Fruit fly (Drosophila melanogaster) whole organism, embryonic: ENCODE results near the gene CG9498.
A peak's percentile ranks its signal among the peaks of the same experiment; 100 is the strongest.

Experiments used
- Antp ChIP-seq: fragments of 200-800 bp; sonication (Bioruptor generic); optimal IDR thresholded peaks from 3 replicates; lab custom pipeline; 2016; ENCODE audit warnings: missing biosample characterization, missing genetic modification characterization
- B-H1 ChIP-seq: fragments of 200-800 bp; sonication (Bioruptor generic); IDR thresholded peaks from 3 replicates; pipeline ENCODE4 v1.3.6; 2022; ENCODE audit warnings: missing biosample characterization, missing genetic modification characterization
- Bdp1 ChIP-seq: fragments of 200-800 bp; sonication (Bioruptor generic); optimal IDR thresholded peaks from 3 replicates; lab custom pipeline; 2016; ENCODE audit warnings: missing biosample characterization, missing genetic modification characterization
- CG10267 ChIP-seq: fragments of 200-800 bp; sonication (Bioruptor generic); optimal IDR thresholded peaks from 2 replicates; lab custom pipeline; 2018; ENCODE audit warnings: missing biosample characterization, mild to moderate bottlenecking, missing genetic modification characterization, moderate library complexity
- CG10321 ChIP-seq: fragments of 200-800 bp; sonication (Bioruptor generic); IDR thresholded peaks from 2 replicates; pipeline ENCODE4 v1.3.6; 2022; ENCODE audit warnings: missing biosample characterization, missing genetic modification characterization
- CG10462 ChIP-seq: fragments of 200-800 bp; sonication (Bioruptor generic); optimal IDR thresholded peaks from 2 replicates; lab custom pipeline; 2016; ENCODE audit warnings: missing biosample characterization, missing genetic modification characterization
- CG11456 ChIP-seq: fragments of 200-800 bp; sonication (Bioruptor generic); IDR thresholded peaks from 3 replicates; pipeline ENCODE4 v1.3.6; 2022; ENCODE audit warnings: missing biosample characterization, missing genetic modification characterization
- CG12659 ChIP-seq: fragments of 200-800 bp; sonication (Bioruptor generic); optimal IDR thresholded peaks from 3 replicates; lab custom pipeline; 2017; ENCODE audit warnings: mild to moderate bottlenecking, missing biosample characterization, missing genetic modification reagents, missing genetic modification characterization
- CG13123 ChIP-seq: fragments of 200-800 bp; sonication (Bioruptor generic); optimal IDR thresholded peaks from 2 replicates; lab custom pipeline; 2016; ENCODE audit warnings: missing biosample characterization, missing genetic modification characterization
- CG14441 ChIP-seq: fragments of 200-800 bp; sonication (Bioruptor generic); IDR thresholded peaks from 2 replicates; pipeline ENCODE4 v1.3.6; 2022; ENCODE audit warnings: missing biosample characterization, missing genetic modification characterization
- CG15479 ChIP-seq: fragments of 200-800 bp; sonication (Bioruptor generic); optimal IDR thresholded peaks from 3 replicates; lab custom pipeline; 2019; ENCODE audit warnings: missing biosample characterization, mild to moderate bottlenecking, missing genetic modification characterization, moderate library complexity
- CG1647 ChIP-seq: fragments of 200-800 bp; sonication (Bioruptor generic); optimal IDR thresholded peaks from 3 replicates; lab custom pipeline; 2016; ENCODE audit warnings: missing biosample characterization, missing genetic modification characterization
- CG17361 ChIP-seq: fragments of 200-800 bp; sonication (Bioruptor generic); IDR thresholded peaks from 3 replicates; pipeline ENCODE4 v1.3.6; 2022; ENCODE audit warnings: missing biosample characterization, missing genetic modification characterization
- CG1792 ChIP-seq: fragments of 200-800 bp; sonication (Bioruptor generic); optimal IDR thresholded peaks from 2 replicates; lab custom pipeline; 2016; ENCODE audit warnings: missing biosample characterization, missing genetic modification characterization
- CG1832 ChIP-seq: fragments of 200-800 bp; sonication (Bioruptor generic); optimal IDR thresholded peaks from 2 replicates; lab custom pipeline; 2017; ENCODE audit warnings: missing biosample characterization, mild to moderate bottlenecking, missing genetic modification characterization, inconsistent platforms
- CG3065 ChIP-seq: fragments of 200-800 bp; sonication (Bioruptor generic); optimal IDR thresholded peaks from 2 replicates; lab custom pipeline; 2016; ENCODE audit warnings: missing biosample characterization, missing genetic modification characterization
- CG4282 ChIP-seq: fragments of 200-800 bp; sonication (Bioruptor generic); optimal IDR thresholded peaks from 2 replicates; lab custom pipeline; 2016; ENCODE audit warnings: missing biosample characterization, missing genetic modification characterization
- CG4730 ChIP-seq: fragments of 200-800 bp; sonication (Bioruptor generic); IDR thresholded peaks from 2 replicates; pipeline ENCODE4 v1.3.6; 2022; ENCODE audit warnings: missing biosample characterization, missing genetic modification characterization
- CG5245 ChIP-seq: fragments of 200-800 bp; sonication (Bioruptor generic); optimal IDR thresholded peaks from 3 replicates; lab custom pipeline; 2016; ENCODE audit warnings: missing biosample characterization, missing genetic modification characterization
- CG9215 ChIP-seq: fragments of 200-800 bp; sonication (Bioruptor generic); IDR thresholded peaks from 2 replicates; pipeline ENCODE4 v1.3.6; 2022; ENCODE audit warnings: missing biosample characterization, missing genetic modification characterization
- CG9609 ChIP-seq: fragments of 200-800 bp; sonication (Bioruptor generic); optimal IDR thresholded peaks from 3 replicates; lab custom pipeline; 2016; ENCODE audit warnings: missing biosample characterization, missing genetic modification characterization
- CG9932 ChIP-seq: fragments of 200-800 bp; sonication (Bioruptor generic); IDR thresholded peaks from 2 replicates; pipeline ENCODE4 v1.3.6; 2022; ENCODE audit warnings: missing biosample characterization, missing genetic modification characterization
- Dip3 ChIP-seq: fragments of 200-800 bp; sonication (Bioruptor generic); optimal IDR thresholded peaks from 3 replicates; lab custom pipeline; 2016; ENCODE audit warnings: missing biosample characterization, missing genetic modification characterization
- Doc3 ChIP-seq: fragments of 200-800 bp; sonication (Bioruptor generic); IDR thresholded peaks from 3 replicates; pipeline ENCODE4 v1.3.6; 2022; ENCODE audit warnings: missing biosample characterization, missing genetic modification characterization; ENCODE audit not compliant: partially characterized antibody
- Drgx ChIP-seq: fragments of 200-800 bp; sonication (Bioruptor generic); IDR thresholded peaks from 2 replicates; pipeline ENCODE4 v1.3.6; 2022; ENCODE audit warnings: missing biosample characterization, missing genetic modification characterization
- Elba2 ChIP-seq: fragments of 200-800 bp; sonication (Bioruptor generic); optimal IDR thresholded peaks from 3 replicates; lab custom pipeline; 2016; ENCODE audit warnings: missing biosample characterization, missing genetic modification characterization
- Gug ChIP-seq: fragments of 200-800 bp; sonication (Bioruptor generic); IDR thresholded peaks from 4 replicates; pipeline ENCODE4 v1.3.6; 2022; ENCODE audit warnings: missing biosample characterization, missing genetic modification characterization
- HmgZ ChIP-seq: fragments of 200-800 bp; sonication (Bioruptor generic); optimal IDR thresholded peaks from 2 replicates; lab custom pipeline; 2018; ENCODE audit warnings: missing biosample characterization, mild to moderate bottlenecking, missing genetic modification characterization
- Lpt ChIP-seq: fragments of >200 bp; optimal IDR thresholded peaks from 2 replicates; lab custom pipeline; 2018; ENCODE audit warnings: missing biosample characterization, missing genetic modification characterization
- Max ChIP-seq: fragments of 200-800 bp; sonication (Bioruptor generic); optimal IDR thresholded peaks from 2 replicates; lab custom pipeline; 2016; ENCODE audit warnings: missing biosample characterization, mild to moderate bottlenecking, missing genetic modification characterization
- Mrtf ChIP-seq: fragments of 200-800 bp; sonication (Bioruptor generic); IDR thresholded peaks from 3 replicates; pipeline ENCODE4 v1.3.6; 2022; ENCODE audit warnings: missing biosample characterization, missing genetic modification characterization
- Xrp1 ChIP-seq: fragments of 200-800 bp; sonication (Bioruptor generic); IDR thresholded peaks from 2 replicates; pipeline ENCODE4 v1.3.6; 2022; ENCODE audit warnings: missing biosample characterization, missing genetic modification characterization
- al ChIP-seq: fragments of 200-800 bp; sonication (Bioruptor generic); IDR thresholded peaks from 2 replicates; pipeline ENCODE4 v1.3.6; 2022; ENCODE audit warnings: missing biosample characterization, missing genetic modification characterization
- aop ChIP-seq: fragments of 200-800 bp; sonication (Bioruptor generic); IDR thresholded peaks from 2 replicates; pipeline ENCODE4 v1.3.6; 2022; ENCODE audit warnings: missing biosample characterization, missing genetic modification characterization
- da ChIP-seq: fragments of 200-800 bp; sonication (Bioruptor generic); optimal IDR thresholded peaks from 2 replicates; lab custom pipeline; 2016; ENCODE audit warnings: missing biosample characterization, missing genetic modification characterization
- danr ChIP-seq: fragments of 200-800 bp; sonication (Bioruptor generic); IDR thresholded peaks from 2 replicates; pipeline ENCODE4 v1.3.6; 2022; ENCODE audit warnings: missing biosample characterization, missing genetic modification characterization
- dati ChIP-seq: fragments of 200-800 bp; sonication (Bioruptor generic); IDR thresholded peaks from 2 replicates; pipeline ENCODE4 v1.3.6; 2022; ENCODE audit warnings: missing biosample characterization, missing genetic modification characterization
- ems ChIP-seq: fragments of 200-800 bp; sonication (Bioruptor generic); optimal IDR thresholded peaks from 3 replicates; lab custom pipeline; 2016; ENCODE audit warnings: missing biosample characterization, missing genetic modification characterization
- ewg ChIP-seq: fragments of 200-800 bp; sonication (Bioruptor generic); optimal IDR thresholded peaks from 3 replicates; lab custom pipeline; 2017; ENCODE audit warnings: mild to moderate bottlenecking, missing biosample characterization, missing genetic modification reagents, missing genetic modification characterization
- ftz-f1 ChIP-seq: fragments of 200-800 bp; sonication (Bioruptor generic); optimal IDR thresholded peaks from 2 replicates; lab custom pipeline; 2016; ENCODE audit warnings: missing biosample characterization, missing genetic modification characterization
- grau ChIP-seq: fragments of 200-800 bp; optimal IDR thresholded peaks from 3 replicates; lab custom pipeline; 2019; ENCODE audit warnings: missing biosample characterization, mild to moderate bottlenecking, missing genetic modification characterization, moderate library complexity
- grn ChIP-seq: fragments of 200-800 bp; sonication (Bioruptor generic); optimal IDR thresholded peaks from 3 replicates; lab custom pipeline; 2017; ENCODE audit warnings: missing biosample characterization, missing genetic modification characterization
- gsb ChIP-seq: fragments of 200-800 bp; sonication (Bioruptor generic); IDR thresholded peaks from 2 replicates; pipeline ENCODE4 v1.3.6; 2022; ENCODE audit warnings: missing biosample characterization, missing genetic modification characterization
- jumu ChIP-seq: fragments of 200-800 bp; sonication (Bioruptor generic); optimal IDR thresholded peaks from 3 replicates; lab custom pipeline; 2016; ENCODE audit warnings: missing biosample characterization, missing genetic modification characterization
- salm ChIP-seq: fragments of 200-800 bp; sonication (Bioruptor generic); optimal IDR thresholded peaks from 2 replicates; lab custom pipeline; 2018; ENCODE audit warnings: missing biosample characterization, mild to moderate bottlenecking, missing genetic modification characterization
- scrt ChIP-seq: fragments of 200-800 bp; sonication (Bioruptor generic); optimal IDR thresholded peaks from 2 replicates; lab custom pipeline; 2018; ENCODE audit warnings: missing biosample characterization, mild to moderate bottlenecking, missing genetic modification characterization, moderate library complexity
- seq ChIP-seq: fragments of 200-800 bp; sonication (Bioruptor generic); IDR thresholded peaks from 2 replicates; pipeline ENCODE4 v1.3.6; 2022; ENCODE audit warnings: missing biosample characterization, missing genetic modification characterization
- sisA ChIP-seq: fragments of 200-800 bp; sonication (Bioruptor generic); IDR thresholded peaks from 2 replicates; pipeline ENCODE4 v1.3.6; 2022; ENCODE audit warnings: missing biosample characterization, missing genetic modification characterization
- tll ChIP-seq, 2 experiments: fragments of 200-800 bp in 1 of 2; fragments of >200 bp in 1 of 2; sonication (Bioruptor generic) in 1 of 2; optimal IDR thresholded peaks; 2 replicates each; lab custom pipeline; 2017 to 2019; ENCODE audit warnings: missing biosample characterization in 2 of 2, missing genetic modification characterization in 2 of 2, mild to moderate bottlenecking in 1 of 2, moderate library complexity in 1 of 2
- toy ChIP-seq: fragments of 200-800 bp; sonication (Bioruptor generic); IDR thresholded peaks from 2 replicates; pipeline ENCODE4 v1.3.6; 2022; ENCODE audit warnings: missing biosample characterization, missing genetic modification characterization
- ttk ChIP-seq: fragments of 200-800 bp; sonication (Bioruptor generic); IDR thresholded peaks from 2 replicates; pipeline ENCODE4 v2.1.2; 2022; ENCODE audit warnings: missing biosample characterization, missing genetic modification characterization
- yki ChIP-seq: fragments of >200 bp; optimal IDR thresholded peaks from 3 replicates; lab custom pipeline; 2018

The CG9498 gene

dm6 chr2L:6350984-6351808 is at the start of gene CG9498 (continued):
- TF ChIP-seq Xrp1 (GFP tag; lab: Robert Waterston, UW) (peak; percentile 67), aop (GFP tag; lab: Robert Waterston, UW) (no peak), CG4730 (GFP tag; lab: Robert Waterston, UW) (peak; percentile 65), ttk (GFP tag; lab: Robert Waterston, UW) (peak; percentile 62), CG1792 (GFP tag; lab: Kevin White, UChicago) (no peak), CG9609 (GFP tag; lab: Kevin White, UChicago) (no peak), seq (peak; percentile 80), ems (GFP tag; lab: Kevin White, UChicago) (no peak), Max (GFP tag; lab: Kevin White, UChicago) (peak; percentile 49), grau (tag; lab: Kevin White, UChicago) (peak; percentile 91), danr (GFP tag; lab: Robert Waterston, UW) (peak; percentile 90), grn (peak; percentile 92), jumu (GFP tag; lab: Kevin White, UChicago) (no peak), CG4282 (no peak), Bdp1 (GFP tag; lab: Kevin White, UChicago) (no peak), scrt (peak; percentile 80), CG3065 (GFP tag; lab: Kevin White, UChicago) (no peak), CG10462 (GFP tag; lab: Kevin White, UChicago) (peak; percentile 4), CG5245 (GFP tag; lab: Kevin White, UChicago) (no peak), da (GFP tag; lab: Kevin White, UChicago) (no peak), sisA (GFP tag; lab: Robert Waterston, UW) (peak; percentile 52), B-H1 (peak; percentile 75), CG10321 (GFP tag; lab: Robert Waterston, UW) (peak; percentile 49; the same call in 1 of the 2 replicates), CG11456 (no peak), tll (GFP tag; optimal IDR thresholded peaks at IDR 0.05; lab: Kevin White, UChicago) (no peak), dati (GFP tag; lab: Robert Waterston, UW) (no peak), Gug (peak; percentile 44; the same call in 1 of the 4 replicates), gsb (peak; percentile 78; the same call in 1 of the 2 replicates), CG17361 (GFP tag; lab: Robert Waterston, UW) (peak; percentile 86), CG13123 (GFP tag; lab: Kevin White, UChicago) (no peak), CG14441 (GFP tag; lab: Robert Waterston, UW) (peak; percentile 83), HmgZ (tag; lab: Kevin White, UChicago) (peak; percentile 48), CG10267 (tag; lab: Kevin White, UChicago) (peak; percentile 78), Antp (no peak), Drgx (GFP tag; lab: Robert Waterston, UW) (no peak), CG12659 (GFP tag; lab: Kevin White, UChicago) (peak; percentile 92), yki (no peak), al (GFP tag; lab: Robert Waterston, UW) (peak; percentile 92), CG1647 (GFP tag; lab: Kevin White, UChicago) (no peak), Elba2 (GFP tag; lab: Kevin White, UChicago) (no peak), Lpt (no peak), salm (tag; lab: Kevin White, UChicago) (peak; percentile 69), ftz-f1 (no peak), CG9932 (GFP tag; lab: Robert Waterston, UW) (peak; percentile 91), CG15479 (no peak), Dip3 (GFP tag; lab: Kevin White, UChicago) (no peak), CG1832 (GFP tag; lab: Kevin White, UChicago) (no peak), ewg (peak; percentile 36), toy (peak; percentile 83), Mrtf (no peak), Doc3 (no peak), CG9215 (peak; percentile 86)
